Worm (Caenorhabditis elegans): Measurements from ENCODE around the gene F09F9.3.

- TF ChIP-seq ama-1 (optimal IDR thresholded peaks at IDR 0.05) (no peak), flt-1 (GFP tag; IDR thresholded peaks at IDR 0.05) (no peak)
These were observed 18.7 kb downstream of the F09F9.3 start, which contains the start of gene R02E4.3 for ce11 chrX:4102075-4102598.
